Worm (Caenorhabditis elegans): ENCODE measurements around the gene sod-4.

sod-4 gene

ce11 chrIII:9496083-9496482 is 4.1 kb downstream of the sod-4 start:
- TF ChIP-seq tbx-2 (tag; optimal IDR thresholded peaks at IDR 0.05) = no peak
- no peak for TF ChIP-seq unc-62 (GFP tag; optimal IDR thresholded peaks at IDR 0.05)
- no peak for TF ChIP-seq egl-27 (tag; optimal IDR thresholded peaks at IDR 0.05)
- TF ChIP-seq ceh-9 (tag; optimal IDR thresholded peaks at IDR 0.05) = no peak
- no peak for TF ChIP-seq mml-1 (tag; optimal IDR thresholded peaks at IDR 0.05)
- no peak for TF ChIP-seq fkh-10 (GFP tag; optimal IDR thresholded peaks at IDR 0.05)
- no peak for TF ChIP-seq nhr-237 (tag; optimal IDR thresholded peaks at IDR 0.05)

- TF ChIP-seq elt-3 (tag; optimal IDR thresholded peaks at IDR 0.05) = no peak
- TF ChIP-seq aly-2 (tag; optimal IDR thresholded peaks at IDR 0.05) = no peak
- no peak for TF ChIP-seq pqm-1 (tag; optimal IDR thresholded peaks at IDR 0.05)
- TF ChIP-seq daf-12 (tag; optimal IDR thresholded peaks at IDR 0.05) = no peak
- TF ChIP-seq nhr-12 (tag; optimal IDR thresholded peaks at IDR 0.05) = no peak
- TF ChIP-seq pha-4 (tag; optimal IDR thresholded peaks at IDR 0.05) = no peak
These were observed 6.0 kb downstream of the sod-4 start for ce11 chrIII:9494209-9494608.

ce11 chrIII:9490783-9491547 is 9.2 kb downstream of the sod-4 start, which contains the start of the genes dars-1 and ctr-9:
Gene dars-1, minus strand, starts transcription at chrIII:9491215.
Gene ctr-9, plus strand, starts transcription at chrIII:9491396.
- no peak for TF ChIP-seq aly-2 (tag; optimal IDR thresholded peaks at IDR 0.05)
- no peak for TF ChIP-seq ztf-4 (tag; optimal IDR thresholded peaks at IDR 0.05)
- no peak for TF ChIP-seq ceh-82 (tag; optimal IDR thresholded peaks at IDR 0.05)
- TF ChIP-seq nhr-237 (tag; optimal IDR thresholded peaks at IDR 0.05) = no peak
- no peak for TF ChIP-seq ama-1 (optimal IDR thresholded peaks at IDR 0.05)
- no peak for TF ChIP-seq daf-12 (tag; optimal IDR thresholded peaks at IDR 0.05)
- no peak for TF ChIP-seq nhr-67 (tag; optimal IDR thresholded peaks at IDR 0.05)
- TF ChIP-seq fkh-2 (tag; optimal IDR thresholded peaks at IDR 0.05) = no peak
- TF ChIP-seq sea-2 (GFP tag; optimal IDR thresholded peaks at IDR 0.05) = no peak
- TF ChIP-seq nhr-23 (tag; optimal IDR thresholded peaks at IDR 0.05) = peak; percentile 9
- no peak for TF ChIP-seq pqm-1 (tag; optimal IDR thresholded peaks at IDR 0.05)
- no peak for TF ChIP-seq unc-62 (GFP tag; optimal IDR thresholded peaks at IDR 0.05)
- peak; percentile 3 for TF ChIP-seq hmg-11 (tag; optimal IDR thresholded peaks at IDR 0.05)
- no peak for TF ChIP-seq egl-5 (tag; optimal IDR thresholded peaks at IDR 0.05)
- no peak for TF ChIP-seq ZK546.5 (tag; optimal IDR thresholded peaks at IDR 0.05)
- TF ChIP-seq mdl-1 (tag; optimal IDR thresholded peaks at IDR 0.05) = no peak
- peak; percentile 28 for TF ChIP-seq lin-15B (tag; optimal IDR thresholded peaks at IDR 0.05)
- peak; percentile 37 for TF ChIP-seq nfya-1 (tag; optimal IDR thresholded peaks at IDR 0.05; ENCODE audit: insufficient read depth)
- TF ChIP-seq jun-1 (tag; optimal IDR thresholded peaks at IDR 0.05) = no peak
- TF ChIP-seq eor-1 (tag; optimal IDR thresholded peaks at IDR 0.05) = no peak
- TF ChIP-seq nhr-25 (tag; optimal IDR thresholded peaks at IDR 0.05) = no peak
- TF ChIP-seq nhr-28 (tag; optimal IDR thresholded peaks at IDR 0.05) = no peak
- no peak for TF ChIP-seq elt-1 (tag; optimal IDR thresholded peaks at IDR 0.05)
- TF ChIP-seq R02D3.7 (tag; optimal IDR thresholded peaks at IDR 0.05) = no peak
- TF ChIP-seq pha-4 (tag; optimal IDR thresholded peaks at IDR 0.05) = peak; percentile 65
- TF ChIP-seq elt-3 (tag; optimal IDR thresholded peaks at IDR 0.05) = no peak
- TF ChIP-seq ztf-11 (tag; optimal IDR thresholded peaks at IDR 0.05) = no peak
- TF ChIP-seq ceh-9 (tag; optimal IDR thresholded peaks at IDR 0.05) = no peak
- no peak for TF ChIP-seq unc-39 (tag; optimal IDR thresholded peaks at IDR 0.05)
- no peak for TF ChIP-seq nhr-43 (tag; optimal IDR thresholded peaks at IDR 0.05; ENCODE audit: poor library complexity, severe bottlenecking)

- TF ChIP-seq egl-5 (tag; optimal IDR thresholded peaks at IDR 0.05) (no peak), nhr-23 (tag; optimal IDR thresholded peaks at IDR 0.05) (no peak), ama-1 (optimal IDR thresholded peaks at IDR 0.05) (no peak), unc-62 (GFP tag; optimal IDR thresholded peaks at IDR 0.05) (no peak), ztf-4 (tag; optimal IDR thresholded peaks at IDR 0.05) (no peak), nhr-11 (tag; optimal IDR thresholded peaks at IDR 0.05) (no peak), fkh-10 (GFP tag; optimal IDR thresholded peaks at IDR 0.05) (no peak), ceh-82 (tag; optimal IDR thresholded peaks at IDR 0.05) (no peak), nhr-77 (tag; optimal IDR thresholded peaks at IDR 0.05) (no peak), snpc-4 (tag; optimal IDR thresholded peaks at IDR 0.05) (no peak)
These were observed 10.4 kb downstream of the sod-4 start for ce11 chrIII:9489798-9490197.
